Worm (Caenorhabditis elegans) whole organism, L4 larva: ENCODE results near the gene sre-18.

ENCODE experiments used
- F26F4.8 ChIP-seq: fragments of 200-800 bp; sonication (Bioruptor generic); conservative IDR thresholded peaks from 2 replicates; pipeline ENCODE4 v1.3.6; 2022; ENCODE audit warnings: missing genetic modification characterization, missing compliant biosample characterization
- R02D3.7 ChIP-seq: fragments of 150-350 bp; sonication (generic microtip); optimal IDR thresholded peaks from 3 replicates; lab custom pipeline; 2014; ENCODE audit warnings: missing biosample characterization, missing genetic modification characterization
- Y48G9A.11 ChIP-seq: fragments of 200-800 bp; sonication (Bioruptor generic); IDR thresholded peaks from 2 replicates; pipeline ENCODE4 v1.3.6; 2022; ENCODE audit warnings: missing genetic modification reagents, missing genetic modification characterization, missing compliant biosample characterization
- aha-1 ChIP-seq: fragments of 150-350 bp; peaks from one replicate; lab custom pipeline; 2014; ENCODE audit warnings: missing biosample characterization, missing genetic modification characterization
- ama-1 ChIP-seq: fragments of 150-350 bp; optimal IDR thresholded peaks from 2 replicates; lab custom pipeline; 2014; ENCODE audit warnings: inconsistent platforms, mixed read lengths
- attf-4 ChIP-seq: sonication (generic microtip); optimal IDR thresholded peaks from 3 replicates; lab custom pipeline; 2017; ENCODE audit warnings: missing biosample characterization, missing genetic modification characterization
- ceh-44 ChIP-seq: fragments of 200-800 bp; sonication (Bioruptor generic); IDR thresholded peaks from 2 replicates; pipeline ENCODE4 v1.3.6; 2022; ENCODE audit warnings: missing genetic modification reagents, missing genetic modification characterization, missing compliant biosample characterization
- ctbp-1 ChIP-seq: fragments of 200-800 bp; sonication (Bioruptor generic); IDR thresholded peaks from 2 replicates; pipeline ENCODE4 v1.3.6; 2022; ENCODE audit warnings: missing genetic modification reagents, missing genetic modification characterization, missing compliant biosample characterization
- daf-16 ChIP-seq, 3 experiments: sonication (generic microtip); optimal IDR thresholded peaks; 2 replicates each; lab custom pipeline; 2016 to 2017; ENCODE audit warnings: missing genetic modification characterization in 3 of 3, missing genetic modification reagents in 3 of 3, mild to moderate bottlenecking in 2 of 3, missing compliant biosample characterization in 2 of 3, missing biosample characterization in 1 of 3, moderate library complexity in 1 of 3
- dmd-6 ChIP-seq: fragments of 200-800 bp; sonication (Bioruptor generic); IDR thresholded peaks from 2 replicates; pipeline ENCODE4 v1.3.6; 2022; ENCODE audit warnings: missing genetic modification reagents, missing genetic modification characterization, missing compliant biosample characterization
- dpl-1 ChIP-seq: fragments of 150-350 bp; optimal IDR thresholded peaks from 2 replicates; lab custom pipeline; 2014; ENCODE audit warnings: missing biosample characterization, missing genetic modification reagents, missing genetic modification characterization
- dve-1 ChIP-seq: sonication (generic microtip); optimal IDR thresholded peaks from 2 replicates; lab custom pipeline; 2017; ENCODE audit warnings: antibody characterized with exemption, mild to moderate bottlenecking, missing genetic modification characterization, missing compliant biosample characterization; ENCODE audit not compliant: insufficient read depth
- egl-43 ChIP-seq: fragments of 200-800 bp; sonication (Bioruptor generic); IDR thresholded peaks from 2 replicates; pipeline ENCODE4 v1.3.6; 2022; ENCODE audit warnings: missing genetic modification reagents, missing genetic modification characterization, missing compliant biosample characterization
- fkh-10 ChIP-seq: fragments of 150-350 bp; optimal IDR thresholded peaks from 2 replicates; lab custom pipeline; 2014; ENCODE audit warnings: missing biosample characterization, missing genetic modification reagents, missing genetic modification characterization
- fos-1 ChIP-seq: fragments of 150-350 bp; optimal IDR thresholded peaks from 2 replicates; lab custom pipeline; 2014; ENCODE audit warnings: missing biosample characterization, missing genetic modification characterization
- gei-8 ChIP-seq: fragments of 200-800 bp; sonication (Bioruptor generic); optimal IDR thresholded peaks from 2 replicates; lab custom pipeline; 2018; ENCODE audit warnings: mild to moderate bottlenecking, missing genetic modification characterization, missing compliant biosample characterization
- hif-1 ChIP-seq, 2 experiments: sonication (generic microtip); optimal IDR thresholded peaks; 2 replicates each; lab custom pipeline; 2016 to 2017; ENCODE audit warnings: missing compliant biosample characterization in 2 of 2, missing genetic modification characterization in 2 of 2, missing genetic modification reagents in 2 of 2, missing genotype in 2 of 2, mild to moderate bottlenecking in 1 of 2
- hlh-11 ChIP-seq: fragments of 200-800 bp; sonication (Bioruptor generic); optimal IDR thresholded peaks from 2 replicates; lab custom pipeline; 2018; ENCODE audit warnings: mild to moderate bottlenecking, missing genetic modification characterization, missing compliant biosample characterization
- hlh-30 ChIP-seq: sonication (generic microtip); optimal IDR thresholded peaks from 2 replicates; lab custom pipeline; 2017; ENCODE audit warnings: antibody characterized with exemption, mild to moderate bottlenecking, missing genetic modification characterization, missing compliant biosample characterization; ENCODE audit not compliant: insufficient read depth
- lin-1 ChIP-seq: fragments of 200-800 bp; sonication (Bioruptor generic); IDR thresholded peaks from 2 replicates; pipeline ENCODE4 v1.3.6; 2022; ENCODE audit warnings: missing genetic modification reagents, missing genetic modification characterization, missing compliant biosample characterization
- lin-29 ChIP-seq: fragments of 200-800 bp; sonication (Bioruptor generic); IDR thresholded peaks from 2 replicates; pipeline ENCODE4 v1.3.6; 2022; ENCODE audit warnings: missing genetic modification reagents, missing genetic modification characterization, missing compliant biosample characterization
- lin-38 ChIP-seq: fragments of 200-800 bp; sonication (Bioruptor generic); IDR thresholded peaks from 2 replicates; pipeline ENCODE4 v1.3.6; 2022; ENCODE audit warnings: missing genetic modification reagents, missing genetic modification characterization, missing compliant biosample characterization
- lir-3 ChIP-seq: sonication (generic microtip); optimal IDR thresholded peaks from 2 replicates; lab custom pipeline; 2016; ENCODE audit warnings: mild to moderate bottlenecking, missing genetic modification characterization, missing compliant biosample characterization
- lsy-2 ChIP-seq, 2 experiments: fragments of 150-350 bp in 1 of 2; sonication (generic microtip) in 1 of 2; optimal IDR thresholded peaks; 2 replicates each; lab custom pipeline; 2014 to 2017; ENCODE audit warnings: missing biosample characterization in 2 of 2, missing genetic modification characterization in 2 of 2
- madf-9 ChIP-seq: fragments of 200-800 bp; sonication (Bioruptor generic); conservative IDR thresholded peaks from 2 replicates; pipeline ENCODE4 v1.3.6; 2022; ENCODE audit warnings: missing genetic modification reagents, missing genetic modification characterization, missing compliant biosample characterization
- mdl-1 ChIP-seq, 2 experiments: fragments of 150-350 bp in 1 of 2; sonication (generic microtip) in 1 of 2; optimal IDR thresholded peaks; 2 replicates each; lab custom pipeline; 2014 to 2017; ENCODE audit warnings: missing biosample characterization in 2 of 2, missing genetic modification characterization in 2 of 2
- mes-2 ChIP-seq: sonication (generic microtip); optimal IDR thresholded peaks from 2 replicates; lab custom pipeline; 2016; ENCODE audit warnings: missing genotype, mild to moderate bottlenecking, missing genetic modification characterization, missing compliant biosample characterization; ENCODE audit not compliant: poor library complexity, severe bottlenecking
- mxl-2 ChIP-seq: fragments of 200-800 bp; sonication (Bioruptor generic); conservative IDR thresholded peaks from 2 replicates; pipeline ENCODE4 v1.3.6; 2022; ENCODE audit warnings: missing genetic modification reagents, missing genetic modification characterization, missing compliant biosample characterization
- nhr-10 ChIP-seq: fragments of 150-350 bp; optimal IDR thresholded peaks from 2 replicates; lab custom pipeline; 2014; ENCODE audit warnings: missing biosample characterization, missing genetic modification characterization
- nhr-28 ChIP-seq: fragments of 150-350 bp; optimal IDR thresholded peaks from 2 replicates; lab custom pipeline; 2014; ENCODE audit warnings: missing biosample characterization, missing genetic modification characterization
- nhr-42 ChIP-seq: fragments of 200-800 bp; sonication (Bioruptor generic); IDR thresholded peaks from 2 replicates; pipeline ENCODE4 v1.3.6; 2022; ENCODE audit warnings: missing genetic modification characterization, missing compliant biosample characterization
- nhr-48 ChIP-seq: sonication (generic microtip); optimal IDR thresholded peaks from 2 replicates; lab custom pipeline; 2016; ENCODE audit warnings: mild to moderate bottlenecking, missing genetic modification characterization, missing compliant biosample characterization
- nhr-6 ChIP-seq: fragments of 150-350 bp; optimal IDR thresholded peaks from 2 replicates; lab custom pipeline; 2014; ENCODE audit warnings: missing biosample characterization, missing genetic modification characterization
- nhr-77 ChIP-seq: fragments of 150-350 bp; optimal IDR thresholded peaks from 2 replicates; lab custom pipeline; 2014; ENCODE audit warnings: missing biosample characterization, missing genetic modification characterization
- pha-4 ChIP-seq, 2 experiments: fragments of 150-350 bp in 1 of 2; fragments of 200-800 bp in 1 of 2; sonication (Bioruptor generic) in 1 of 2; IDR thresholded peaks in 1 of 2; optimal IDR thresholded peaks in 1 of 2; 2 replicates each; pipeline versions ENCODE4 v1.3.6 to Lab custom; 2014 to 2022; ENCODE audit warnings: missing genetic modification characterization in 2 of 2, missing genetic modification reagents in 2 of 2, missing biosample characterization in 1 of 2, missing compliant biosample characterization in 1 of 2
- php-3 ChIP-seq: fragments of 200-800 bp; sonication (Bioruptor generic); IDR thresholded peaks from 2 replicates; pipeline ENCODE4 v1.3.6; 2022; ENCODE audit warnings: missing genetic modification reagents, missing genetic modification characterization, missing compliant biosample characterization
- pqm-1 ChIP-seq: sonication (generic microtip); optimal IDR thresholded peaks from 2 replicates; lab custom pipeline; 2017; ENCODE audit warnings: missing biosample characterization, missing genetic modification characterization
- snpc-1.2 ChIP-seq: fragments of 200-800 bp; sonication (Bioruptor generic); IDR thresholded peaks from 2 replicates; pipeline ENCODE4 v1.3.6; 2022; ENCODE audit warnings: missing genetic modification reagents, missing genetic modification characterization, missing compliant biosample characterization
- unc-62 ChIP-seq, 3 experiments: fragments of 150-350 bp in 1 of 3; sonication (generic microtip); optimal IDR thresholded peaks in 2 of 3; peaks in 1 of 3; 1 replicate in 1 of 3; 2 replicates in 2 of 3; lab custom pipeline; 2014 to 2017; ENCODE audit warnings: missing biosample characterization in 3 of 3, missing genetic modification characterization in 3 of 3, missing genetic modification reagents in 3 of 3, missing genotype in 1 of 3
- zag-1 ChIP-seq: fragments of 150-350 bp; optimal IDR thresholded peaks from 2 replicates; lab custom pipeline; 2014; ENCODE audit warnings: missing biosample characterization, missing genetic modification characterization
- ztf-11 ChIP-seq: fragments of 150-350 bp; optimal IDR thresholded peaks from 2 replicates; lab custom pipeline; 2014; ENCODE audit warnings: missing biosample characterization, missing genetic modification characterization

Gene sre-18

ce11 chrIV:12203968-12204367, 25.6 kb downstream of the sre-18 start:
- TF ChIP-seq nhr-42 = no peak
- TF ChIP-seq gei-8 (GFP tag; lab: Kevin White, UChicago) = no peak
- no peak for TF ChIP-seq zag-1 (tag; lab: Kevin White, UChicago)
- TF ChIP-seq nhr-6 = peak; percentile 23
- no peak for TF ChIP-seq mes-2 (tag; lab: Kevin White, UChicago)

ce11 chrIV:12202949-12203348, 26.6 kb downstream of the sre-18 start, which contains the start of gene F35G2.1:
Gene F35G2.1, plus strand, starts transcription at chrIV:12203249.
- TF ChIP-seq pqm-1 (no peak), ceh-44 (GFP tag; lab: Robert Waterston, UW) (no peak), ztf-11 (tag; lab: Kevin White, UChicago) (no peak), hlh-30 (no peak), fos-1 (tag; lab: Kevin White, UChicago) (no peak), dpl-1 (GFP tag; lab: Kevin White, UChicago) (no peak), R02D3.7 (no peak), nhr-10 (tag; lab: Kevin White, UChicago) (no peak), mdl-1 (tag; optimal IDR thresholded peaks at IDR 0.05; lab: Kevin White, UChicago) (no peak), ctbp-1 (no peak), lsy-2 (tag; optimal IDR thresholded peaks at IDR 0.05; lab: Kevin White, UChicago) (no peak)

- TF ChIP-seq lin-29 (GFP tag; lab: Robert Waterston, UW) (no peak), lin-1 (GFP tag; lab: Robert Waterston, UW) (no peak), madf-9 (0 out of 2 replicates have a peak, but pooled peaks have one; percentile 8), R02D3.7 (no peak), egl-43 (peak; percentile 71; the same call in 1 of the 2 replicates)
These were observed 27.6 kb downstream of the sre-18 start for ce11 chrIV:12202000-12202399.

- TF ChIP-seq fos-1 (tag; lab: Kevin White, UChicago) = no peak
- 0 out of 2 replicates have a peak, but pooled peaks have one; percentile 21 for TF ChIP-seq pha-4 (GFP tag; IDR thresholded peaks at IDR 0.05; lab: Robert Waterston, UW)
- TF ChIP-seq pha-4 (tag; optimal IDR thresholded peaks at IDR 0.05; lab: Kevin White, UChicago) = no peak
- TF ChIP-seq ceh-44 (GFP tag; lab: Robert Waterston, UW) = no peak
- peak; percentile 11; the same call in 1 of the 2 replicates for TF ChIP-seq dmd-6 (GFP tag; lab: Robert Waterston, UW)
- TF ChIP-seq nhr-42 = no peak
- no peak for TF ChIP-seq F26F4.8
- no peak for TF ChIP-seq fkh-10 (GFP tag; lab: Kevin White, UChicago)
These were observed 28.8 kb downstream of the sre-18 start for ce11 chrIV:12200812-12201211.

ce11 chrIV:12199538-12200158, 29.9 kb downstream of the sre-18 start:
- TF ChIP-seq unc-62 (GFP tag; optimal IDR thresholded peaks at IDR 0.05 in 1 of 2; lab: Kevin White, UChicago) (peak; percentile 30 to 97), unc-62 (tag; optimal IDR thresholded peaks at IDR 0.05; lab: Kevin White, UChicago) (no peak), lin-38 (GFP tag; lab: Robert Waterston, UW) (peak; percentile 16), hlh-11 (tag; lab: Kevin White, UChicago) (peak; percentile 80), snpc-1.2 (no peak), hlh-30 (peak; percentile 72), nhr-77 (tag; lab: Kevin White, UChicago) (peak; percentile 19), php-3 (GFP tag; lab: Robert Waterston, UW) (0 out of 2 replicates have a peak, but pooled peaks have one; percentile 13), ama-1 (lab: Kevin White, UChicago) (no peak), daf-16 (GFP tag; optimal IDR thresholded peaks at IDR 0.05; lab: Kevin White, UChicago) (peak in 1 of 2 experiments; percentile 1), daf-16 (tag; optimal IDR thresholded peaks at IDR 0.05; lab: Kevin White, UChicago) (peak; percentile 45), hif-1 (tag; optimal IDR thresholded peaks at IDR 0.05; lab: Kevin White, UChicago) (peak in 1 of 2 experiments; percentile 51), mxl-2 (0 out of 2 replicates have a peak, but pooled peaks have one; percentile 26), lin-29 (GFP tag; lab: Robert Waterston, UW) (no peak), attf-4 (tag; lab: Kevin White, UChicago) (no peak), nhr-48 (peak; percentile 3), aha-1 (peak; percentile 82), lir-3 (no peak), Y48G9A.11 (no peak), lsy-2 (tag; optimal IDR thresholded peaks at IDR 0.05; lab: Kevin White, UChicago) (peak in 1 of 2 experiments; percentile 3), dve-1 (tag; lab: Kevin White, UChicago) (peak; percentile 92), mdl-1 (tag; optimal IDR thresholded peaks at IDR 0.05; lab: Kevin White, UChicago) (peak in 1 of 2 experiments; percentile 21), nhr-28 (tag; lab: Kevin White, UChicago) (peak; percentile 36), dmd-6 (GFP tag; lab: Robert Waterston, UW) (peak; percentile 79)
